Fruit fly (Drosophila melanogaster) whole organism, prepupa: ENCODE data around the gene Stt3B.

Experiments
- CG3919 ChIP-seq: fragments of 200-800 bp; sonication (Bioruptor generic); optimal IDR thresholded peaks from 3 replicates; lab custom pipeline; 2016; ENCODE audit warnings: missing biosample characterization, missing genetic modification characterization
- CG8119 ChIP-seq: fragments of 200-800 bp; sonication (Bioruptor generic); IDR thresholded peaks from 3 replicates; pipeline ENCODE4 v1.3.6; 2022; ENCODE audit warnings: missing biosample characterization, missing genetic modification characterization
- CG8319 ChIP-seq: fragments of 200-800 bp; sonication (Bioruptor generic); optimal IDR thresholded peaks from 3 replicates; lab custom pipeline; 2016; ENCODE audit warnings: missing biosample characterization, missing genetic modification characterization
- OdsH ChIP-seq: fragments of 200-800 bp; sonication (Bioruptor generic); optimal IDR thresholded peaks from 3 replicates; lab custom pipeline; 2016; ENCODE audit warnings: missing biosample characterization, missing genetic modification characterization
- achi ChIP-seq: fragments of 200-800 bp; sonication (Bioruptor generic); optimal IDR thresholded peaks from 3 replicates; lab custom pipeline; 2016; ENCODE audit warnings: missing biosample characterization, missing genetic modification characterization

dm6 chr3R:25102253-25102652, 32.8 kb upstream of the Stt3B start, which contains the start of gene CG45095:
- TF ChIP-seq OdsH (GFP tag; lab: Kevin White, UChicago) (no peak), CG3919 (no peak), CG8319 (GFP tag; lab: Kevin White, UChicago) (no peak), achi (GFP tag; lab: Kevin White, UChicago) (no peak), CG8119 (GFP tag; lab: Robert Waterston, UW) (no peak)
